Worm (Caenorhabditis elegans): ENCODE measurements around the gene C03E10.1.

ce11 chrV:11263025-11263424 is 28.0 kb upstream of the C03E10.1 start, which contains the start of gene F07B10.4:
- TF ChIP-seq unc-62 (GFP tag; optimal IDR thresholded peaks at IDR 0.05 in 1 of 2) = no peak
- no peak for TF ChIP-seq unc-62 (tag; optimal IDR thresholded peaks at IDR 0.05)
- TF ChIP-seq ZK337.2 (GFP tag; IDR thresholded peaks at IDR 0.05) = no peak
- no peak for TF ChIP-seq ceh-82 (tag; optimal IDR thresholded peaks at IDR 0.05)
- no peak for TF ChIP-seq lin-15B (tag; optimal IDR thresholded peaks at IDR 0.05)
- TF ChIP-seq ctbp-1 (GFP tag; IDR thresholded peaks at IDR 0.05) = no peak
- TF ChIP-seq aha-1 (tag) = no peak
- no peak for TF ChIP-seq jun-1 (tag; optimal IDR thresholded peaks at IDR 0.05)
- no peak for TF ChIP-seq zip-11 (GFP tag; IDR thresholded peaks at IDR 0.05)

All from whole organism, L4 larva.